Worm (Caenorhabditis elegans): ENCODE measurements around the gene srsx-18.

DNA sequence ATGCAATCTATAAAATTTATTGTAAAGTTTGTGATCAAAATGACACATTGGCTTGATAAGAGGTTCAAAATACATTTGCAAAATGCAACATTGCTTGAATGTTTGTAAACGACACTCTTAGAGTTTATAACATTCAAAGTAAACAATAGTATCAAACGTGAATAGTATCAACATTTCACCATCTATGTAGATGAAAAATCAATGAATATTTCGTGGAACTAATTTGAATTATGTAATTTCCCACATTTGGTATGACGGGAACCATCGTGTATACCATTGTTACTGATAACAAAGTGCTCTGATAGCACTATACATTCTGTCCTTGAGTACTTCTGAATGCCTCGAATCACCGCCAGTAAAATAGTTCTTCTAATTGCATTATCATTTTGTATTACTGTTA, 8.3 kb downstream of the srsx-18 start, which contains the start of gene galt-1:
- no peak for TF ChIP-seq Y105C5A.15 (GFP tag; IDR thresholded peaks at IDR 0.05)
- no peak for TF ChIP-seq hif-1 (tag; optimal IDR thresholded peaks at IDR 0.05)
